Worm (Caenorhabditis elegans): ENCODE results near the gene acsd-1.

The acsd-1 gene

ce11 chrIII:1080536-1080935 lies 35.7 kb upstream of the acsd-1 start, which contains the start of the genes rab-18 and kbp-4 (continued):
- TF ChIP-seq ZK337.2 (GFP tag; IDR thresholded peaks at IDR 0.05) (no peak), Y75B8A.6 (GFP tag; IDR thresholded peaks at IDR 0.05) (no peak), pha-4 (GFP tag; IDR thresholded peaks at IDR 0.05) (peak; percentile 79), pha-4 (tag; optimal IDR thresholded peaks at IDR 0.05) (peak; percentile 34), zfp-2 (tag; optimal IDR thresholded peaks at IDR 0.05) (peak; percentile 88), rbr-2 (tag; optimal IDR thresholded peaks at IDR 0.05) (peak; percentile 93), nhr-102 (tag; optimal IDR thresholded peaks at IDR 0.05) (peak; percentile 82), daf-8 (GFP tag; IDR thresholded peaks at IDR 0.05) (no peak), ztf-11 (tag; optimal IDR thresholded peaks at IDR 0.05) (no peak), daf-16 (GFP tag; optimal IDR thresholded peaks at IDR 0.05) (peak; percentile 25 to 76), daf-16 (tag; optimal IDR thresholded peaks at IDR 0.05) (peak; percentile 77), nhr-11 (tag; optimal IDR thresholded peaks at IDR 0.05) (peak; percentile 92), unc-62 (GFP tag; optimal IDR thresholded peaks at IDR 0.05 in 1 of 2) (peak in 1 of 2 experiments; percentile 49), unc-62 (tag; optimal IDR thresholded peaks at IDR 0.05) (no peak), D1046.2 (GFP tag; IDR thresholded peaks at IDR 0.05) (no peak), lin-1 (GFP tag; IDR thresholded peaks at IDR 0.05) (peak; percentile 39; the same call in 1 of the 2 replicates), lir-3 (tag; optimal IDR thresholded peaks at IDR 0.05) (no peak), tag-97 (GFP tag; IDR thresholded peaks at IDR 0.05) (no peak), cey-2 (tag; optimal IDR thresholded peaks at IDR 0.05; ENCODE audit: borderline replicate concordance, insufficient read depth) (no peak), hmg-1.1 (GFP tag; IDR thresholded peaks at IDR 0.05) (peak; percentile 83), nhr-41 (GFP tag; IDR thresholded peaks at IDR 0.05) (no peak), mdl-1 (tag; optimal IDR thresholded peaks at IDR 0.05) (peak; percentile 56 to 96), hlh-11 (tag; optimal IDR thresholded peaks at IDR 0.05) (peak; percentile 91), R02D3.7 (tag; optimal IDR thresholded peaks at IDR 0.05) (no peak)

- TF ChIP-seq nhr-10 (tag; optimal IDR thresholded peaks at IDR 0.05), result no peak
- TF ChIP-seq nhr-41 (GFP tag; IDR thresholded peaks at IDR 0.05), result no peak
- no peak for TF ChIP-seq mdl-1 (tag; optimal IDR thresholded peaks at IDR 0.05)
- no peak for TF ChIP-seq nhr-11 (tag; optimal IDR thresholded peaks at IDR 0.05)
- no peak for TF ChIP-seq lin-13 (GFP tag; optimal IDR thresholded peaks at IDR 0.05)
- no peak for TF ChIP-seq attf-4 (tag; optimal IDR thresholded peaks at IDR 0.05)
- TF ChIP-seq zfp-2 (tag; optimal IDR thresholded peaks at IDR 0.05), result no peak
- no peak for TF ChIP-seq nhr-102 (tag; optimal IDR thresholded peaks at IDR 0.05)
- no peak for TF ChIP-seq vab-7 (GFP tag; IDR thresholded peaks at IDR 0.05)
- no peak for TF ChIP-seq nhr-25 (tag; optimal IDR thresholded peaks at IDR 0.05; ENCODE audit: borderline replicate concordance, insufficient read depth)
- TF ChIP-seq rbr-2 (tag; optimal IDR thresholded peaks at IDR 0.05), result no peak
- no peak for TF ChIP-seq set-16 (GFP tag; IDR thresholded peaks at IDR 0.05)
- no peak for TF ChIP-seq zip-11 (GFP tag; IDR thresholded peaks at IDR 0.05)
- no peak for TF ChIP-seq snpc-1.2 (GFP tag; IDR thresholded peaks at IDR 0.05)
- TF ChIP-seq sdz-12 (GFP tag; optimal IDR thresholded peaks at IDR 0.05), result no peak
- TF ChIP-seq ceh-32 (tag; optimal IDR thresholded peaks at IDR 0.05; ENCODE audit: poor library complexity), result no peak
- TF ChIP-seq lin-38 (GFP tag; IDR thresholded peaks at IDR 0.05), result no peak
- TF ChIP-seq daf-8 (GFP tag; IDR thresholded peaks at IDR 0.05), result no peak
- no peak for TF ChIP-seq R02D3.7 (tag; optimal IDR thresholded peaks at IDR 0.05)
Observed at ce11 chrIII:1081101-1081500, 35.2 kb upstream of the acsd-1 start, which contains the start of gene par-2. Gene par-2, plus strand, starts transcription at chrIII:1081401.

DNA sequence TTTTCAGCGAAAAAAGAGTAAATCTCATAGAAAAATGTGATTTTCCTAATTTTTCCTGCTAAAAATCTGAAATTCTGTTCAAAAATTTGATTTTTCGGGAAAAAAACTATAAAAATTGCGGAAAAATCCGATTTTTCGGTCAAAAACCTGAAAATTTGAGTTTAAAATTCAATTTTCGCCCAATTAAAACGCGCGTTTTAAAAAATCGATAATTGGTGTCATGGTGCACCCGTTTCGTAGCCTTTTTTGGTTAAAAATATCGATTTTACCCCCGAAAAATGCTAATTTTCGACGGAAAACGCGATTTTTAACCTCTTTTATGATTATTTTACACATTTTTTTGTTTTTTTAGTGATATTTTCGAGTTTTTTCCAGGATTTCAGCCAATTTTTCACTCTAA lies 31.3 kb upstream of the acsd-1 start:
- TF ChIP-seq ceh-28 (tag; optimal IDR thresholded peaks at IDR 0.05), result peak; percentile 48
- TF ChIP-seq nhr-10 (tag; optimal IDR thresholded peaks at IDR 0.05), result no peak

ce11 chrIII:1094391-1094790 lies 21.9 kb upstream of the acsd-1 start:
- peak; percentile 86 for TF ChIP-seq ceh-28 (tag; optimal IDR thresholded peaks at IDR 0.05)
- no peak for TF ChIP-seq daf-8 (GFP tag; IDR thresholded peaks at IDR 0.05)

Measured in whole organism, L4 larva.